Worm (Caenorhabditis elegans) whole organism, L4/young adult: ENCODE measurements around the gene msp-36.

Experiments
- W03F9.2 ChIP-seq: fragments of 150-350 bp; optimal IDR thresholded peaks from 2 replicates; lab custom pipeline; 2014; ENCODE audit warnings: missing biosample characterization, missing genetic modification characterization
- dao-5 ChIP-seq: sonication (generic microtip); optimal IDR thresholded peaks from 2 replicates; lab custom pipeline; 2016; ENCODE audit warnings: missing genotype, missing genetic modification characterization, moderate library complexity, missing compliant biosample characterization
- him-1 ChIP-seq: sonication (generic microtip); optimal IDR thresholded peaks from 2 replicates; lab custom pipeline; 2016; ENCODE audit warnings: missing genotype, missing genetic modification reagents, missing genetic modification characterization, missing compliant biosample characterization

ce11 chrIV:10066456-10066855 lies 28.8 kb upstream of the msp-36 start:
- TF ChIP-seq him-1 (tag; lab: Kevin White, UChicago) (no peak), dao-5 (tag; lab: Kevin White, UChicago) (no peak), W03F9.2 (tag; lab: Kevin White, UChicago) (no peak)
